Fruit fly (Drosophila melanogaster) whole organism, adult: Measurements from ENCODE around the gene Tm2.
A peak's percentile ranks its signal among the peaks of the same experiment; 100 is the strongest.

Source experiments
- CG11617 ChIP-seq: fragments of 200-800 bp; sonication (Bioruptor generic); optimal IDR thresholded peaks from 2 replicates; lab custom pipeline; 2017; ENCODE audit warnings: mild to moderate bottlenecking, missing biosample characterization, missing genetic modification reagents, missing genetic modification characterization
- CG12768 ChIP-seq: fragments of 200-800 bp; sonication (Bioruptor generic); optimal IDR thresholded peaks from 2 replicates; lab custom pipeline; 2017; ENCODE audit warnings: missing biosample characterization, missing genetic modification characterization, mild to moderate bottlenecking, moderate library complexity, missing genetic modification reagents
- CG33017 ChIP-seq: fragments of 200-800 bp; sonication (Bioruptor generic); optimal IDR thresholded peaks from 2 replicates; lab custom pipeline; 2018; ENCODE audit warnings: missing biosample characterization, mild to moderate bottlenecking, missing genetic modification characterization, moderate library complexity
- CG7101 ChIP-seq: fragments of 200-800 bp; sonication (Bioruptor generic); optimal IDR thresholded peaks from 2 replicates; lab custom pipeline; 2018; ENCODE audit warnings: missing biosample characterization, mild to moderate bottlenecking, missing genetic modification characterization, moderate library complexity
- Hr96 ChIP-seq: fragments of 200-800 bp; sonication (Bioruptor generic); optimal IDR thresholded peaks from 2 replicates; lab custom pipeline; 2016; ENCODE audit warnings: missing biosample characterization, missing genetic modification characterization
- bab1 ChIP-seq: fragments of 200-800 bp; sonication (Bioruptor generic); optimal IDR thresholded peaks from 3 replicates; lab custom pipeline; 2019; ENCODE audit warnings: missing biosample characterization, mild to moderate bottlenecking, missing genetic modification characterization, moderate library complexity
- cnc ChIP-seq, 2 experiments: fragments of >200 bp; optimal IDR thresholded peaks; 2 replicates each; lab custom pipeline; 2017
- ovo ChIP-seq: fragments of 200-800 bp; sonication (Bioruptor generic); optimal IDR thresholded peaks from 2 replicates; lab custom pipeline; 2016; ENCODE audit warnings: missing biosample characterization, missing genetic modification characterization
- pad ChIP-seq: fragments of 200-800 bp; sonication (Bioruptor generic); optimal IDR thresholded peaks from 3 replicates; lab custom pipeline; 2017; ENCODE audit warnings: missing biosample characterization, missing genetic modification characterization, mild to moderate bottlenecking, moderate library complexity, missing genetic modification reagents
- tj ChIP-seq: fragments of 200-800 bp; sonication (Bioruptor generic); optimal IDR thresholded peaks from 3 replicates; lab custom pipeline; 2017; ENCODE audit warnings: missing biosample characterization, mild to moderate bottlenecking, missing genetic modification characterization, moderate library complexity
- toe ChIP-seq: fragments of 200-800 bp; sonication (Bioruptor generic); optimal IDR thresholded peaks from 2 replicates; lab custom pipeline; 2016; ENCODE audit warnings: missing biosample characterization, missing genetic modification characterization

- peak; percentile 43 for TF ChIP-seq ovo (GFP tag; lab: Kevin White, UChicago)
- TF ChIP-seq CG12768 (GFP tag; lab: Kevin White, UChicago), result no peak
- TF ChIP-seq pad (GFP tag; lab: Kevin White, UChicago), result no peak
- TF ChIP-seq CG7101 (tag; lab: Kevin White, UChicago), result no peak
- TF ChIP-seq bab1, result peak; percentile 5
- no peak for TF ChIP-seq CG33017 (tag; lab: Kevin White, UChicago)
- TF ChIP-seq Hr96 (GFP tag; lab: Kevin White, UChicago), result no peak
- TF ChIP-seq tj (GFP tag; lab: Kevin White, UChicago), result no peak
- TF ChIP-seq cnc (optimal IDR thresholded peaks at IDR 0.05; lab: Kevin White, UChicago), result no peak
- peak; percentile 1 for TF ChIP-seq CG11617 (GFP tag; lab: Kevin White, UChicago)
- TF ChIP-seq toe, result no peak
Measured at dm6 chr3R:15340052-15340732, 30.2 kb downstream of the Tm2 start, which contains the start of gene SerRS-m.
